Fruit fly (Drosophila melanogaster) whole organism, embryonic: Measurements from ENCODE around the gene drn.

Experiments
- CG10267 ChIP-seq: fragments of 200-800 bp; sonication (Bioruptor generic); optimal IDR thresholded peaks from 2 replicates; lab custom pipeline; 2018; ENCODE audit warnings: missing biosample characterization, mild to moderate bottlenecking, missing genetic modification characterization, moderate library complexity
- CG10462 ChIP-seq: fragments of 200-800 bp; sonication (Bioruptor generic); optimal IDR thresholded peaks from 2 replicates; lab custom pipeline; 2016; ENCODE audit warnings: missing biosample characterization, missing genetic modification characterization
- CG11695 ChIP-seq: fragments of 200-800 bp; sonication (Bioruptor generic); IDR thresholded peaks from 3 replicates; pipeline ENCODE4 v1.3.6; 2022; ENCODE audit warnings: missing biosample characterization, missing genetic modification characterization
- CG12659 ChIP-seq: fragments of 200-800 bp; sonication (Bioruptor generic); optimal IDR thresholded peaks from 3 replicates; lab custom pipeline; 2017; ENCODE audit warnings: mild to moderate bottlenecking, missing biosample characterization, missing genetic modification reagents, missing genetic modification characterization
- CG12744 ChIP-seq: fragments of 200-800 bp; sonication (Bioruptor generic); optimal IDR thresholded peaks from 2 replicates; lab custom pipeline; 2016; ENCODE audit warnings: missing biosample characterization, missing genetic modification characterization
- CG13624 ChIP-seq: fragments of 200-800 bp; sonication (Bioruptor generic); optimal IDR thresholded peaks from 2 replicates; lab custom pipeline; 2016; ENCODE audit warnings: missing biosample characterization, missing genetic modification characterization
- CG13894 ChIP-seq: fragments of 200-800 bp; sonication (Bioruptor generic); optimal IDR thresholded peaks from 3 replicates; lab custom pipeline; 2018; ENCODE audit warnings: missing biosample characterization, mild to moderate bottlenecking, missing genetic modification characterization, moderate library complexity
- CG14014 ChIP-seq: fragments of 200-800 bp; sonication (Bioruptor generic); IDR thresholded peaks from 2 replicates; pipeline ENCODE4 v1.3.6; 2022; ENCODE audit warnings: missing biosample characterization, missing genetic modification characterization
- CG14965 ChIP-seq: fragments of 200-800 bp; sonication (Bioruptor generic); optimal IDR thresholded peaks from 2 replicates; lab custom pipeline; 2016; ENCODE audit warnings: missing biosample characterization, missing genetic modification characterization, borderline replicate concordance
- CG15601 ChIP-seq: fragments of 200-800 bp; sonication (Bioruptor generic); optimal IDR thresholded peaks from 3 replicates; lab custom pipeline; 2019; ENCODE audit warnings: missing biosample characterization, mild to moderate bottlenecking, missing genetic modification characterization, moderate library complexity
- CG1832 ChIP-seq: fragments of 200-800 bp; sonication (Bioruptor generic); optimal IDR thresholded peaks from 2 replicates; lab custom pipeline; 2017; ENCODE audit warnings: missing biosample characterization, mild to moderate bottlenecking, missing genetic modification characterization, inconsistent platforms
- CG2199 ChIP-seq: fragments of 200-800 bp; sonication (Bioruptor generic); IDR thresholded peaks from 3 replicates; pipeline ENCODE4 v1.3.6; 2022; ENCODE audit warnings: missing biosample characterization, missing genetic modification characterization
- CG32532 ChIP-seq: fragments of 200-800 bp; sonication (Bioruptor generic); IDR thresholded peaks from 2 replicates; pipeline ENCODE4 v1.3.6; 2022; ENCODE audit warnings: missing biosample characterization, missing genetic modification characterization
- CG5245 ChIP-seq: fragments of 200-800 bp; sonication (Bioruptor generic); optimal IDR thresholded peaks from 3 replicates; lab custom pipeline; 2016; ENCODE audit warnings: missing biosample characterization, missing genetic modification characterization
- CG6689 ChIP-seq: fragments of 200-800 bp; sonication (Bioruptor generic); IDR thresholded peaks from 2 replicates; pipeline ENCODE4 v1.3.6; 2022; ENCODE audit warnings: missing biosample characterization, missing genetic modification characterization
- CG7745 ChIP-seq: fragments of 200-800 bp; sonication (Bioruptor generic); optimal IDR thresholded peaks from 2 replicates; lab custom pipeline; 2018; ENCODE audit warnings: missing biosample characterization, mild to moderate bottlenecking, missing genetic modification characterization, moderate library complexity
- CG8089 ChIP-seq: fragments of 200-800 bp; sonication (Bioruptor generic); optimal IDR thresholded peaks from 3 replicates; lab custom pipeline; 2016; ENCODE audit warnings: missing biosample characterization, missing genetic modification characterization
- CG8924 ChIP-seq: fragments of 200-800 bp; optimal IDR thresholded peaks from 3 replicates; lab custom pipeline; 2019; ENCODE audit warnings: missing biosample characterization, mild to moderate bottlenecking, missing genetic modification characterization, moderate library complexity
- CG8944 ChIP-seq: fragments of 200-800 bp; sonication (Bioruptor generic); optimal IDR thresholded peaks from 3 replicates; lab custom pipeline; 2016; ENCODE audit warnings: missing biosample characterization, missing genetic modification characterization
- Gug ChIP-seq: fragments of 200-800 bp; sonication (Bioruptor generic); IDR thresholded peaks from 4 replicates; pipeline ENCODE4 v1.3.6; 2022; ENCODE audit warnings: missing biosample characterization, missing genetic modification characterization
- Hr51 ChIP-seq, 2 experiments: fragments of 200-800 bp; sonication (Bioruptor generic); optimal IDR thresholded peaks; 2 replicates in 1 of 2; 3 replicates in 1 of 2; lab custom pipeline; 2016 to 2018; ENCODE audit warnings: missing biosample characterization in 2 of 2, missing genetic modification characterization in 2 of 2, mild to moderate bottlenecking in 1 of 2, moderate library complexity in 1 of 2
- Meics ChIP-seq: fragments of 200-800 bp; sonication (Bioruptor generic); optimal IDR thresholded peaks from 2 replicates; lab custom pipeline; 2017; ENCODE audit warnings: missing biosample characterization, mild to moderate bottlenecking, missing genetic modification characterization
- Rfx ChIP-seq: fragments of 200-800 bp; sonication (Bioruptor generic); IDR thresholded peaks from 2 replicates; pipeline ENCODE4 v1.3.6; 2022; ENCODE audit warnings: missing biosample characterization, missing genetic modification characterization
- Sry-δ ChIP-seq: fragments of 200-800 bp; sonication (Bioruptor generic); optimal IDR thresholded peaks from 2 replicates; lab custom pipeline; 2016; ENCODE audit warnings: missing biosample characterization, missing genetic modification characterization
- Stat92E ChIP-seq, 3 experiments: fragments of >200 bp in 2 of 3; fragments of 200-800 bp in 1 of 3; sonication (Bioruptor generic) in 1 of 3; optimal IDR thresholded peaks; 2 replicates each; lab custom pipeline; 2017 to 2019; ENCODE audit warnings: missing biosample characterization in 3 of 3, missing genetic modification characterization in 3 of 3, mild to moderate bottlenecking in 1 of 3, moderate library complexity in 1 of 3
- Trl ChIP-seq, 3 experiments: fragments of >200 bp in 2 of 3; fragments of 200-800 bp in 1 of 3; sonication (Bioruptor generic) in 1 of 3; optimal IDR thresholded peaks; 2 replicates in 1 of 3; 3 replicates in 2 of 3; lab custom pipeline; 2016 to 2017; ENCODE audit warnings: missing biosample characterization in 1 of 3, missing genetic modification characterization in 1 of 3
- Vsx1 ChIP-seq: fragments of 200-800 bp; sonication (Bioruptor generic); optimal IDR thresholded peaks from 2 replicates; lab custom pipeline; 2017; ENCODE audit warnings: missing biosample characterization, mild to moderate bottlenecking, missing genetic modification characterization, missing genetic modification reagents
- ab ChIP-seq: fragments of 200-800 bp; sonication (Bioruptor generic); optimal IDR thresholded peaks from 2 replicates; lab custom pipeline; 2016; ENCODE audit warnings: missing biosample characterization, missing genetic modification characterization
- cg ChIP-seq: fragments of 200-800 bp; sonication (Bioruptor generic); optimal IDR thresholded peaks from 3 replicates; lab custom pipeline; 2019; ENCODE audit warnings: missing biosample characterization, mild to moderate bottlenecking, missing genetic modification characterization, moderate library complexity
- chm ChIP-seq: fragments of 200-800 bp; sonication (Bioruptor generic); IDR thresholded peaks from 2 replicates; pipeline ENCODE4 v1.3.6; 2022; ENCODE audit warnings: missing biosample characterization, missing genetic modification characterization
- fd96Cb ChIP-seq: fragments of 200-800 bp; sonication (Bioruptor generic); optimal IDR thresholded peaks from 2 replicates; lab custom pipeline; 2018; ENCODE audit warnings: missing biosample characterization, mild to moderate bottlenecking, missing genetic modification characterization, moderate library complexity
- ftz-f1 ChIP-seq: fragments of 200-800 bp; sonication (Bioruptor generic); optimal IDR thresholded peaks from 2 replicates; lab custom pipeline; 2016; ENCODE audit warnings: missing biosample characterization, missing genetic modification characterization
- fu2 ChIP-seq: fragments of 200-800 bp; sonication (Bioruptor generic); optimal IDR thresholded peaks from 2 replicates; lab custom pipeline; 2016; ENCODE audit warnings: missing biosample characterization, missing genetic modification characterization
- jumu ChIP-seq: fragments of 200-800 bp; sonication (Bioruptor generic); optimal IDR thresholded peaks from 3 replicates; lab custom pipeline; 2016; ENCODE audit warnings: missing biosample characterization, missing genetic modification characterization
- kni ChIP-seq: fragments of 200-800 bp; sonication (Bioruptor generic); optimal IDR thresholded peaks from 3 replicates; lab custom pipeline; 2017; ENCODE audit warnings: mild to moderate bottlenecking, missing biosample characterization, missing genetic modification reagents, missing genetic modification characterization
- mam ChIP-seq: fragments of 200-800 bp; sonication (Bioruptor generic); optimal IDR thresholded peaks from 3 replicates; lab custom pipeline; 2016; ENCODE audit warnings: missing biosample characterization, missing genetic modification characterization
- nerfin-1 ChIP-seq: fragments of 200-800 bp; sonication (Bioruptor generic); optimal IDR thresholded peaks from 3 replicates; lab custom pipeline; 2019; ENCODE audit warnings: missing biosample characterization, mild to moderate bottlenecking, missing genetic modification characterization, moderate library complexity
- pros ChIP-seq: fragments of 200-800 bp; sonication (Bioruptor generic); optimal IDR thresholded peaks from 3 replicates; lab custom pipeline; 2019; ENCODE audit warnings: missing biosample characterization, mild to moderate bottlenecking, missing genetic modification characterization, moderate library complexity
- pum ChIP-seq: fragments of 200-800 bp; sonication (Bioruptor generic); optimal IDR thresholded peaks from 2 replicates; lab custom pipeline; 2016; ENCODE audit warnings: missing biosample characterization, missing genetic modification characterization
- repo ChIP-seq: fragments of 200-800 bp; sonication (Bioruptor generic); optimal IDR thresholded peaks from 2 replicates; lab custom pipeline; 2016; ENCODE audit warnings: missing biosample characterization, missing genetic modification characterization
- sd ChIP-seq: fragments of 200-800 bp; sonication (Bioruptor generic); optimal IDR thresholded peaks from 3 replicates; lab custom pipeline; 2018; ENCODE audit warnings: missing biosample characterization, mild to moderate bottlenecking, missing genetic modification characterization, moderate library complexity
- slp2 ChIP-seq: fragments of 200-800 bp; sonication (Bioruptor generic); optimal IDR thresholded peaks from 2 replicates; lab custom pipeline; 2016; ENCODE audit warnings: missing biosample characterization, missing genetic modification characterization
- sug ChIP-seq: fragments of 200-800 bp; optimal IDR thresholded peaks from 2 replicates; lab custom pipeline; 2019; ENCODE audit warnings: missing biosample characterization, mild to moderate bottlenecking, missing genetic modification characterization, moderate library complexity
- tll ChIP-seq, 2 experiments: fragments of 200-800 bp in 1 of 2; fragments of >200 bp in 1 of 2; sonication (Bioruptor generic) in 1 of 2; optimal IDR thresholded peaks; 2 replicates each; lab custom pipeline; 2017 to 2019; ENCODE audit warnings: missing biosample characterization in 2 of 2, missing genetic modification characterization in 2 of 2, mild to moderate bottlenecking in 1 of 2, moderate library complexity in 1 of 2
- tup ChIP-seq: fragments of 200-800 bp; sonication (Bioruptor generic); optimal IDR thresholded peaks from 2 replicates; lab custom pipeline; 2016; ENCODE audit warnings: missing biosample characterization, mild to moderate bottlenecking, missing genetic modification characterization, moderate library complexity
- yki ChIP-seq: fragments of >200 bp; optimal IDR thresholded peaks from 3 replicates; lab custom pipeline; 2018

Gene drn

dm6 chr3R:9351415-9352379 is 11.7 kb downstream of the drn start (continued):
- TF ChIP-seq CG1832 (GFP tag; lab: Kevin White, UChicago) (no peak), jumu (GFP tag; lab: Kevin White, UChicago) (peak; percentile 44), Meics (peak; percentile 83), repo (GFP tag; lab: Kevin White, UChicago) (peak; percentile 28), CG13624 (GFP tag; lab: Kevin White, UChicago) (peak; percentile 79), tup (GFP tag; lab: Kevin White, UChicago) (peak; percentile 21), mam (peak; percentile 70), CG8089 (GFP tag; lab: Kevin White, UChicago) (peak; percentile 28), CG12744 (GFP tag; lab: Kevin White, UChicago) (peak; percentile 42), CG10267 (tag; lab: Kevin White, UChicago) (peak; percentile 4), CG2199 (GFP tag; lab: Robert Waterston, UW) (no peak), CG14014 (GFP tag; lab: Robert Waterston, UW) (no peak), Sry-δ (GFP tag; lab: Kevin White, UChicago) (peak; percentile 16), Vsx1 (GFP tag; lab: Kevin White, UChicago) (peak; percentile 65), CG5245 (GFP tag; lab: Kevin White, UChicago) (peak; percentile 4), CG8944 (peak; percentile 19), pum (GFP tag; lab: Kevin White, UChicago) (peak; percentile 39), CG12659 (GFP tag; lab: Kevin White, UChicago) (peak; percentile 49), CG10462 (GFP tag; lab: Kevin White, UChicago) (peak; percentile 18), fd96Cb (peak; percentile 43), CG8924 (peak; percentile 48), CG32532 (GFP tag; lab: Robert Waterston, UW) (no peak), Gug (GFP tag; lab: Robert Waterston, UW) (peak; percentile 41; the same call in 2 of the 4 replicates)
- TF ChIP-seq, all 482 proteins: peak for 202

- TF ChIP-seq slp2 (GFP tag; lab: Kevin White, UChicago) = no peak
- TF ChIP-seq sd (tag; lab: Kevin White, UChicago) = peak; percentile 62
- TF ChIP-seq chm (GFP tag; lab: Robert Waterston, UW) = no peak
- no peak for TF ChIP-seq Rfx (GFP tag; lab: Robert Waterston, UW)
- peak; percentile 5 for TF ChIP-seq ab (GFP tag; lab: Kevin White, UChicago)
- TF ChIP-seq CG14965 (GFP tag; lab: Kevin White, UChicago) = no peak
- peak; percentile 89 to 98 for TF ChIP-seq Trl (optimal IDR thresholded peaks at IDR 0.05; lab: Kevin White, UChicago)
- peak; percentile 16 for TF ChIP-seq Trl (GFP tag; optimal IDR thresholded peaks at IDR 0.05; lab: Kevin White, UChicago)
- TF ChIP-seq CG11695 = no peak
- TF ChIP-seq CG6689 (GFP tag; lab: Robert Waterston, UW) = no peak
- peak; percentile 3 for TF ChIP-seq CG7745 (tag; lab: Kevin White, UChicago)
- peak; percentile 67 for TF ChIP-seq ftz-f1 (GFP tag; lab: Kevin White, UChicago)
- TF ChIP-seq yki = peak; percentile 55
- no peak for TF ChIP-seq fu2 (GFP tag; lab: Kevin White, UChicago)
- no peak for TF ChIP-seq Hr51 (GFP tag; optimal IDR thresholded peaks at IDR 0.05; lab: Kevin White, UChicago)
- peak; percentile 91 for TF ChIP-seq cg
- TF ChIP-seq Stat92E (GFP tag; optimal IDR thresholded peaks at IDR 0.05; lab: Kevin White, UChicago) = peak in 1 of 3 experiments; percentile 84
- TF ChIP-seq tll (GFP tag; optimal IDR thresholded peaks at IDR 0.05; lab: Kevin White, UChicago) = no peak
- peak; percentile 87 for TF ChIP-seq sug (tag; lab: Kevin White, UChicago)
- peak; percentile 20 for TF ChIP-seq pros (GFP tag; lab: Kevin White, UChicago)
- peak; percentile 29 for TF ChIP-seq CG15601 (tag; lab: Kevin White, UChicago)
- peak; percentile 97 for TF ChIP-seq kni (GFP tag; lab: Kevin White, UChicago)
- no peak for TF ChIP-seq CG13894
- TF ChIP-seq nerfin-1 (tag; lab: Kevin White, UChicago) = peak; percentile 51
Measured at dm6 chr3R:9352595-9353275, 12.7 kb downstream of the drn start.
